Worm (Caenorhabditis elegans) whole organism, L1 larva: ENCODE results near the gene col-131.

Experiments
- F16B12.6 ChIP-seq: fragments of 150-350 bp; optimal IDR thresholded peaks from 2 replicates; lab custom pipeline; 2014; ENCODE audit warnings: missing biosample characterization, missing genetic modification characterization
- Y116A8C.19 ChIP-seq: sonication (generic microtip); optimal IDR thresholded peaks from 2 replicates; lab custom pipeline; 2016; ENCODE audit warnings: missing compliant biosample characterization, missing genetic modification characterization, borderline replicate concordance
- aha-1 ChIP-seq: fragments of 150-350 bp; optimal IDR thresholded peaks from 2 replicates; lab custom pipeline; 2014; ENCODE audit warnings: missing biosample characterization, missing genetic modification characterization
- aly-2 ChIP-seq: fragments of 150-350 bp; optimal IDR thresholded peaks from 2 replicates; lab custom pipeline; 2014; ENCODE audit warnings: missing biosample characterization, missing genetic modification characterization
- blmp-1 ChIP-seq: fragments of 150-350 bp; optimal IDR thresholded peaks from 2 replicates; lab custom pipeline; 2014; ENCODE audit warnings: missing biosample characterization, missing genetic modification characterization
- ceh-63 ChIP-seq: fragments of 200-800 bp; sonication (Bioruptor generic); optimal IDR thresholded peaks from 2 replicates; lab custom pipeline; 2018; ENCODE audit warnings: mild to moderate bottlenecking, missing genetic modification characterization, missing compliant biosample characterization
- ceh-82 ChIP-seq, 3 experiments: fragments of 150-350 bp in 1 of 3; sonication (generic microtip) in 2 of 3; optimal IDR thresholded peaks; 2 replicates each; lab custom pipeline; 2014 to 2017; ENCODE audit warnings: missing biosample characterization in 3 of 3, missing genetic modification characterization in 3 of 3
- ceh-90 ChIP-seq: sonication (generic microtip); optimal IDR thresholded peaks from 2 replicates; lab custom pipeline; 2016; ENCODE audit warnings: missing genetic modification characterization, missing compliant biosample characterization
- dpl-1 ChIP-seq, 3 experiments: fragments of 150-350 bp in 2 of 3; sonication (generic microtip) in 1 of 3; optimal IDR thresholded peaks; 2 replicates each; lab custom pipeline; 2014 to 2017; ENCODE audit warnings: missing biosample characterization in 3 of 3, missing genetic modification characterization in 3 of 3, missing genetic modification reagents in 3 of 3
- dsc-1 ChIP-seq: sonication (generic microtip); optimal IDR thresholded peaks from 2 replicates; lab custom pipeline; 2016; ENCODE audit warnings: mild to moderate bottlenecking, missing genetic modification characterization, missing compliant biosample characterization
- efl-1 ChIP-seq, 4 experiments: fragments of 150-350 bp; optimal IDR thresholded peaks in 3 of 4; peaks in 1 of 4; 1 replicate in 1 of 4; 2 replicates in 3 of 4; lab custom pipeline; 2014; ENCODE audit warnings: missing biosample characterization in 2 of 4, missing genetic modification characterization in 2 of 4, missing genetic modification reagents in 2 of 4
- egl-13 ChIP-seq: sonication (generic microtip); optimal IDR thresholded peaks from 2 replicates; lab custom pipeline; 2016; ENCODE audit warnings: missing genotype, missing genetic modification reagents, missing genetic modification characterization, missing compliant biosample characterization
- elt-2 ChIP-seq: sonication (generic microtip); optimal IDR thresholded peaks from 2 replicates; lab custom pipeline; 2016; ENCODE audit warnings: missing genetic modification characterization, mild to moderate bottlenecking, inconsistent platforms, missing compliant biosample characterization, missing genetic modification reagents
- elt-3 ChIP-seq, 6 experiments: fragments of 150-350 bp in 1 of 6; sonication (generic microtip); optimal IDR thresholded peaks; 2 replicates each; lab custom pipeline; 2017 to 2018; ENCODE audit warnings: missing biosample characterization in 6 of 6, missing genetic modification characterization in 6 of 6, inconsistent platforms in 1 of 6
- ets-5 ChIP-seq: fragments of 200-800 bp; sonication (Bioruptor generic); IDR thresholded peaks from 2 replicates; pipeline ENCODE4 v1.3.6; 2022; ENCODE audit warnings: missing genetic modification characterization, missing compliant biosample characterization
- fkh-8 ChIP-seq: sonication (generic microtip); optimal IDR thresholded peaks from 2 replicates; lab custom pipeline; 2016; ENCODE audit warnings: mild to moderate bottlenecking, missing genetic modification characterization, missing compliant biosample characterization
- irx-1 ChIP-seq: sonication (generic microtip); optimal IDR thresholded peaks from 2 replicates; lab custom pipeline; 2016; ENCODE audit warnings: missing genetic modification characterization, missing compliant biosample characterization
- lin-14 ChIP-seq: fragments of 200-800 bp; sonication (Bioruptor generic); optimal IDR thresholded peaks from 2 replicates; lab custom pipeline; 2018; ENCODE audit warnings: mild to moderate bottlenecking, missing genetic modification characterization, moderate library complexity, missing compliant biosample characterization
- lin-35 ChIP-seq, 2 experiments: fragments of 150-350 bp; optimal IDR thresholded peaks; 2 replicates each; lab custom pipeline; 2014; ENCODE audit warnings: missing biosample characterization in 2 of 2, missing genetic modification characterization in 2 of 2, missing genetic modification reagents in 2 of 2
- lsy-2 ChIP-seq, 2 experiments: fragments of 150-350 bp; optimal IDR thresholded peaks; 2 replicates each; lab custom pipeline; 2014; ENCODE audit warnings: missing biosample characterization in 2 of 2, missing genetic modification characterization in 2 of 2
- mdl-1 ChIP-seq, 2 experiments: fragments of 150-350 bp; optimal IDR thresholded peaks; 2 replicates each; lab custom pipeline; 2014 to 2017; ENCODE audit warnings: missing biosample characterization in 2 of 2, missing genetic modification characterization in 2 of 2, inconsistent platforms in 1 of 2
- mep-1 ChIP-seq: fragments of 150-350 bp; optimal IDR thresholded peaks from 2 replicates; lab custom pipeline; 2014; ENCODE audit warnings: missing biosample characterization, missing genetic modification characterization
- nhr-19 ChIP-seq: fragments of 200-800 bp; sonication (Bioruptor generic); conservative IDR thresholded peaks from 2 replicates; pipeline ENCODE4 v1.3.6; 2022; ENCODE audit warnings: missing genetic modification characterization, missing compliant biosample characterization
- nhr-28 ChIP-seq: fragments of 150-350 bp; optimal IDR thresholded peaks from 2 replicates; lab custom pipeline; 2014; ENCODE audit warnings: missing biosample characterization, missing genetic modification characterization
- nhr-47 ChIP-seq: sonication (generic microtip); optimal IDR thresholded peaks from 2 replicates; lab custom pipeline; 2016; ENCODE audit warnings: mild to moderate bottlenecking, missing genetic modification characterization, moderate library complexity, missing compliant biosample characterization
- nhr-85 ChIP-seq: sonication (generic microtip); peaks from one replicate; lab custom pipeline; 2016; ENCODE audit warnings: missing genetic modification characterization, inconsistent platforms, missing compliant biosample characterization
- pax-3 ChIP-seq: fragments of 200-800 bp; sonication (Bioruptor generic); optimal IDR thresholded peaks from 2 replicates; lab custom pipeline; 2018; ENCODE audit warnings: mild to moderate bottlenecking, missing genetic modification characterization, moderate library complexity, missing compliant biosample characterization
- rnt-1 ChIP-seq: sonication (generic microtip); optimal IDR thresholded peaks from 2 replicates; lab custom pipeline; 2016; ENCODE audit warnings: mild to moderate bottlenecking, missing genetic modification characterization, moderate library complexity, missing compliant biosample characterization
- skn-1 ChIP-seq: fragments of 150-350 bp; optimal IDR thresholded peaks from 2 replicates; lab custom pipeline; 2014; ENCODE audit warnings: missing biosample characterization, missing genetic modification characterization
- snpc-4 ChIP-seq: fragments of 150-350 bp; optimal IDR thresholded peaks from 2 replicates; lab custom pipeline; 2014; ENCODE audit warnings: missing biosample characterization, missing genetic modification characterization
- sox-4 ChIP-seq: sonication (generic microtip); optimal IDR thresholded peaks from 2 replicates; lab custom pipeline; 2016; ENCODE audit warnings: missing genetic modification characterization, missing compliant biosample characterization
- sptf-1 ChIP-seq: fragments of 150-350 bp; optimal IDR thresholded peaks from 2 replicates; lab custom pipeline; 2014; ENCODE audit warnings: missing biosample characterization, missing genetic modification characterization
- swsn-7 ChIP-seq: sonication (generic microtip); optimal IDR thresholded peaks from 2 replicates; lab custom pipeline; 2016; ENCODE audit warnings: missing genetic modification characterization, missing compliant biosample characterization
- tbx-2 ChIP-seq: sonication (generic microtip); optimal IDR thresholded peaks from 2 replicates; lab custom pipeline; 2016; ENCODE audit warnings: missing genetic modification characterization, missing compliant biosample characterization
- tlp-1 ChIP-seq: fragments of 150-350 bp; optimal IDR thresholded peaks from 2 replicates; lab custom pipeline; 2014; ENCODE audit warnings: missing biosample characterization, missing genetic modification characterization
- unc-30 ChIP-seq: sonication (generic microtip); optimal IDR thresholded peaks from 2 replicates; lab custom pipeline; 2017; ENCODE audit warnings: missing biosample characterization, missing genetic modification characterization
- unc-62 ChIP-seq: fragments of 150-350 bp; optimal IDR thresholded peaks from 2 replicates; lab custom pipeline; 2014; ENCODE audit warnings: missing biosample characterization, missing genetic modification reagents, missing genetic modification characterization
- unc-86 ChIP-seq: sonication (generic microtip); optimal IDR thresholded peaks from 2 replicates; lab custom pipeline; 2016; ENCODE audit warnings: missing genetic modification characterization, missing compliant biosample characterization
- zip-4 ChIP-seq: fragments of 200-800 bp; sonication (Bioruptor generic); optimal IDR thresholded peaks from 2 replicates; lab custom pipeline; 2018; ENCODE audit warnings: mild to moderate bottlenecking, missing genetic modification characterization, moderate library complexity, missing compliant biosample characterization
- ztf-4 ChIP-seq: fragments of 150-350 bp; optimal IDR thresholded peaks from 2 replicates; lab custom pipeline; 2014; ENCODE audit warnings: missing biosample characterization, missing genetic modification characterization

The col-131 gene

DNA sequence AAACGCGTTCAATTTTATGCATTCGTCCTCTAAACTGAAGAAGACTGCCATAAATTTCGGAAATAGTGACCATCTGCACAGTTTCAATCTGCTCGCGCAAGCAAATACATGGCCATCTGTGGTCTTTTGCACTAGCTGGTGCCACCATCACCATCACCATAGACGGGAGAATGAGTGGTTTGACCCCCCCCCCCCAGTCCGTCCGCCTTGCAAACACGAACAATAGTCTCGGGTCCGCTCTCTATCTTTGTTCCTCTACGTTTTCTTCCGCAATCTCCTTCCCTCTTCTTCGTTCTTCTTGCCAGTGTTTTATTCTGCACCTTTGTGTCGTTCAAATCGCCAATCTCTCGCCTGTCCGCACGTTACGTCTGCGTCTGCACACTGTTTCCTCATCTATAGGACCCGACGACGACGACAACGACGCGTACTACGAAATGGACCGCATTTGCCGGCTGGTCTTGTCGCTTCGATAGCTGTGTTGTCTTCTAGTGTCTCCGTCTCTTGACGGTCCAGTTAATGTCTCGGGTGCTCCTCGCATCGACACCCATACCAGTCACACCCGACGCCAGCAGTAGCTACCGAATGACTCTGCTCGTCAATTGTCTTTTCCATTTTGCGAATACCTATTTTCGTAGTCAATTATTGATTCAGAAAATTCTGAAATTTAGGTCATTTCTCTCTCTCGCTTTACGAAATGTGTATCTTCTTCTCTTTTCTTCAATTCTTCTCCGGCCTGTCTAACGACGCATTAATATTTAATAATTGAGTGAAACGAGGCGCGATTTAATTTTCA lies 37.2 kb downstream of the col-131 start (continued):
- TF ChIP-seq lin-35 (GFP tag; optimal IDR thresholded peaks at IDR 0.05; lab: Kevin White, UChicago) (peak; percentile 17 to 19), skn-1 (tag; lab: Kevin White, UChicago) (no peak), elt-3 (tag; optimal IDR thresholded peaks at IDR 0.05; lab: Kevin White, UChicago) (peak in 1 of 6 experiments; percentile 11), efl-1 (optimal IDR thresholded peaks at IDR 0.05; lab: Kevin White, UChicago) (peak in 1 of 2 experiments; percentile 3), efl-1 (GFP tag; optimal IDR thresholded peaks at IDR 0.05 in 1 of 2; lab: Kevin White, UChicago) (peak in 1 of 2 experiments; percentile 77), rnt-1 (tag; lab: Kevin White, UChicago) (peak; percentile 21), aha-1 (tag; lab: Kevin White, UChicago) (no peak), snpc-4 (no peak), pax-3 (tag; lab: Kevin White, UChicago) (no peak), ceh-63 (no peak), ceh-90 (tag; lab: Kevin White, UChicago) (no peak), unc-62 (no peak), dpl-1 (GFP tag; optimal IDR thresholded peaks at IDR 0.05; lab: Kevin White, UChicago) (no peak), mep-1 (tag; lab: Kevin White, UChicago) (peak; percentile 32), zip-4 (GFP tag; lab: Kevin White, UChicago) (no peak), elt-2 (tag; lab: Kevin White, UChicago) (no peak), nhr-28 (tag; lab: Kevin White, UChicago) (no peak)

- TF ChIP-seq blmp-1 (peak; percentile 16), sox-4 (tag; lab: Kevin White, UChicago) (no peak), F16B12.6 (tag; lab: Kevin White, UChicago) (peak; percentile 47), dpl-1 (GFP tag; optimal IDR thresholded peaks at IDR 0.05; lab: Kevin White, UChicago) (peak in 2 of 3 experiments; percentile 2 to 36), efl-1 (optimal IDR thresholded peaks at IDR 0.05; lab: Kevin White, UChicago) (peak; percentile 29 to 44), efl-1 (GFP tag; optimal IDR thresholded peaks at IDR 0.05 in 1 of 2; lab: Kevin White, UChicago) (peak; percentile 68 to 95), elt-2 (tag; lab: Kevin White, UChicago) (peak; percentile 3)
Observed at ce11 chrIV:13028746-13029673, 38.1 kb downstream of the col-131 start.

DNA sequence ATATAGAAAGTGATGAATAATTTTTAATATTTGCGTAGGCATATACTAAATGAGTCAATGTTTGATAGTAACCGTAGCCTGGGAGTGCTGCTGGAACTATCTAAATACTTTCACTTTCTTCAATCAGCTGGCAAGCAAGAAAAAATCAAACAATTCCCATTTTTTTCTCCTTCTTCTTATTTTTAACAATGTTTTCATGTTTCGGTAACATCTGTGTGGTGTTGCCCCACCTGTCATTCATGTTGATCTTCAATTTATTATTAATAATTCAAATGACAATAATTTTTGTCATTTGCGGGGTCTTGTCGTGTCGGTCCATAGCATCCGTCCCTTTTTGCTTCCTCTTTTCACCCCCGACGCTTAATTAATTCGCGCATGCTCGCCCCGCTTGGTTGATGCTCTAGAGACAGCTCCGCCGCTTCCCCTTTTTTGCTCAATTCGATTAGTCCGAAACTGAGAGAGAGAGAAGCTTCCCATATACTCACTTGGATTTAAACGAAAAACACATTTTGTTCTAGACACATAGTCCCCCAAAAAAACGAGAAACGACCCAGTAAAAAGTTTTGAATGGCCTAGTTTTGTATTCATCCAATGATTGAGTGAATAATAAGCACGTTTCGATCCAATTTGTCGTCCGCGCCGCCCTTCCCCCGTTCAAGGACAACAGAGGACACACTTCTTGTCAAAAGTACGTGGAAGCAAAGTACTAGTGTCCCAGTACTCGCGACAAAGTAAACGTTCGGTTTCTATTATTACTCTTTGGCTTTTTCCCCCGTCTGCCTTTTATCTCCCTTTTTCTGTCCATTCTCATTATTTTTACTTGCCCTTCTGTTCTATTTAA lies 39.1 kb downstream of the col-131 start:
- no peak for TF ChIP-seq snpc-4
- peak; percentile 8 for TF ChIP-seq fkh-8
- no peak for TF ChIP-seq elt-2 (tag; lab: Kevin White, UChicago)
- no peak for TF ChIP-seq tlp-1 (tag; lab: Kevin White, UChicago)
- peak; percentile 1 for TF ChIP-seq unc-86 (tag; lab: Kevin White, UChicago)
- TF ChIP-seq lin-35 (GFP tag; optimal IDR thresholded peaks at IDR 0.05; lab: Kevin White, UChicago), result no peak
- no peak for TF ChIP-seq efl-1 (optimal IDR thresholded peaks at IDR 0.05; lab: Kevin White, UChicago)
- no peak for TF ChIP-seq efl-1 (GFP tag; optimal IDR thresholded peaks at IDR 0.05 in 1 of 2; lab: Kevin White, UChicago)
- no peak for TF ChIP-seq swsn-7 (tag; lab: Kevin White, UChicago)
- TF ChIP-seq ztf-4 (tag; lab: Kevin White, UChicago), result no peak
- no peak for TF ChIP-seq mdl-1 (tag; optimal IDR thresholded peaks at IDR 0.05; lab: Kevin White, UChicago)
- no peak for TF ChIP-seq mep-1 (tag; lab: Kevin White, UChicago)
- no peak for TF ChIP-seq sptf-1 (tag; lab: Kevin White, UChicago)
- TF ChIP-seq irx-1, result no peak
- TF ChIP-seq nhr-47 (tag; lab: Kevin White, UChicago), result no peak
- no peak for TF ChIP-seq ceh-90 (tag; lab: Kevin White, UChicago)
- TF ChIP-seq unc-30 (tag; lab: Kevin White, UChicago), result no peak
- no peak for TF ChIP-seq lsy-2 (tag; optimal IDR thresholded peaks at IDR 0.05; lab: Kevin White, UChicago)
- TF ChIP-seq Y116A8C.19, result no peak
- TF ChIP-seq egl-13 (tag; lab: Kevin White, UChicago), result peak; percentile 63
- TF ChIP-seq aly-2 (tag; lab: Kevin White, UChicago), result no peak
- no peak for TF ChIP-seq skn-1 (tag; lab: Kevin White, UChicago)
- TF ChIP-seq nhr-19 (GFP tag; lab: Robert Waterston, UW), result no peak
- TF ChIP-seq ceh-82 (tag; optimal IDR thresholded peaks at IDR 0.05; lab: Kevin White, UChicago), result no peak
- TF ChIP-seq nhr-85, result no peak
- TF ChIP-seq lin-14, result peak; percentile 70
- no peak for TF ChIP-seq dsc-1 (tag; lab: Kevin White, UChicago)
- no peak for TF ChIP-seq aha-1 (tag; lab: Kevin White, UChicago)
- no peak for TF ChIP-seq ets-5 (GFP tag; lab: Robert Waterston, UW)
- peak; percentile 42 for TF ChIP-seq tbx-2 (tag; lab: Kevin White, UChicago)
- no peak for TF ChIP-seq ceh-63
